Fruit fly (Drosophila melanogaster) whole organism, wandering third instar larva: ENCODE data around the gene Sf3b3.

ENCODE experiments used
- Abd-B ChIP-seq: fragments of >200 bp; optimal IDR thresholded peaks from 2 replicates; lab custom pipeline; 2017; ENCODE audit warnings: missing biosample characterization, missing genetic modification characterization
- CG32264 ChIP-seq: fragments of 200-800 bp; sonication (Bioruptor generic); optimal IDR thresholded peaks from 2 replicates; lab custom pipeline; 2016; ENCODE audit warnings: missing biosample characterization, missing genetic modification characterization
- CG9705 ChIP-seq: fragments of 200-800 bp; sonication (Bioruptor generic); optimal IDR thresholded peaks from 2 replicates; lab custom pipeline; 2018; ENCODE audit warnings: missing biosample characterization, mild to moderate bottlenecking, missing genetic modification characterization
- CrebA ChIP-seq: fragments of 200-800 bp; sonication (Bioruptor generic); optimal IDR thresholded peaks from 2 replicates; lab custom pipeline; 2016; ENCODE audit warnings: missing biosample characterization, mild to moderate bottlenecking, missing genetic modification characterization, borderline replicate concordance
- Dfd ChIP-seq: fragments of >200 bp; optimal IDR thresholded peaks from 2 replicates; lab custom pipeline; 2017; ENCODE audit warnings: missing biosample characterization, missing genetic modification characterization
- Dif ChIP-seq: fragments of 200-275, 200-300 bp; sonication (Bioruptor generic); optimal IDR thresholded peaks from 2 replicates; lab custom pipeline; 2018; ENCODE audit warnings: missing biosample characterization, missing genetic modification characterization; ENCODE audit not compliant: partially characterized antibody
- GATAd ChIP-seq: sonication (Bioruptor generic); optimal IDR thresholded peaks from 2 replicates; lab custom pipeline; 2016; ENCODE audit warnings: missing biosample characterization, missing genetic modification characterization
- HLH106 ChIP-seq: fragments of 200-800 bp; optimal IDR thresholded peaks from 3 replicates; lab custom pipeline; 2019; ENCODE audit warnings: missing biosample characterization, mild to moderate bottlenecking, missing genetic modification characterization, moderate library complexity
- Hnf4 ChIP-seq: fragments of 200-800 bp; sonication (Bioruptor generic); optimal IDR thresholded peaks from 2 replicates; lab custom pipeline; 2016; ENCODE audit warnings: missing biosample characterization, mild to moderate bottlenecking, missing genetic modification characterization
- Hr78 ChIP-seq: fragments of >200 bp; optimal IDR thresholded peaks from 2 replicates; lab custom pipeline; 2017; ENCODE audit warnings: missing biosample characterization, missing genetic modification characterization
- Hr83 ChIP-seq: fragments of 200-300 bp; sonication (Bioruptor generic); optimal IDR thresholded peaks from 2 replicates; lab custom pipeline; 2016; ENCODE audit warnings: missing biosample characterization, mild to moderate bottlenecking, missing genetic modification characterization, moderate library complexity; ENCODE audit not compliant: poor library complexity, severe bottlenecking
- Jra ChIP-seq: sonication (Bioruptor generic); optimal IDR thresholded peaks from 2 replicates; lab custom pipeline; 2016; ENCODE audit warnings: missing biosample characterization, missing genetic modification characterization
- Mio ChIP-seq: sonication (Bioruptor generic); optimal IDR thresholded peaks from 2 replicates; lab custom pipeline; 2016; ENCODE audit warnings: missing biosample characterization, missing genetic modification characterization
- Myc ChIP-seq: fragments of >200 bp; optimal IDR thresholded peaks from 2 replicates; lab custom pipeline; 2017
- N ChIP-seq: fragments of >200 bp; optimal IDR thresholded peaks from 2 replicates; lab custom pipeline; 2018; ENCODE audit warnings: missing biosample characterization, missing external identifiers, missing genetic modification characterization
- OdsH ChIP-seq: fragments of 200-800 bp; sonication (Bioruptor generic); optimal IDR thresholded peaks from 2 replicates; lab custom pipeline; 2016; ENCODE audit warnings: missing biosample characterization, mild to moderate bottlenecking, missing genetic modification characterization
- Rel ChIP-seq, 2 experiments: fragments of 200-800 bp; sonication (Bioruptor generic) in 1 of 2; optimal IDR thresholded peaks; 2 replicates in 1 of 2; 3 replicates in 1 of 2; lab custom pipeline; 2016 to 2019; ENCODE audit warnings: mild to moderate bottlenecking in 2 of 2, missing biosample characterization in 2 of 2, missing genetic modification characterization in 2 of 2, moderate library complexity in 1 of 2
- Sp1 ChIP-seq: fragments of 200-800 bp; sonication (Bioruptor generic); optimal IDR thresholded peaks from 3 replicates; lab custom pipeline; 2019; ENCODE audit warnings: missing biosample characterization, mild to moderate bottlenecking, missing genetic modification characterization, moderate library complexity
- Vsx2 ChIP-seq: fragments of 200-300, 225-300 bp; sonication (Bioruptor generic); optimal IDR thresholded peaks from 2 replicates; lab custom pipeline; 2018; ENCODE audit warnings: missing biosample characterization, missing genetic modification characterization; ENCODE audit not compliant: partially characterized antibody
- br ChIP-seq: fragments of 200-800 bp; sonication (Bioruptor generic); optimal IDR thresholded peaks from 2 replicates; lab custom pipeline; 2016; ENCODE audit warnings: missing biosample characterization, missing genetic modification characterization
- brk ChIP-seq: fragments of 200-800 bp; sonication (Bioruptor generic); optimal IDR thresholded peaks from 2 replicates; lab custom pipeline; 2016; ENCODE audit warnings: missing biosample characterization, mild to moderate bottlenecking, missing genetic modification characterization
- dl ChIP-seq, 2 experiments: fragments of 175-275, 200-275 bp in 1 of 2; fragments of 200-275 bp in 1 of 2; sonication (Bioruptor generic); optimal IDR thresholded peaks; lab custom pipeline; 2018; ENCODE audit warnings: mild to moderate bottlenecking in 2 of 2, missing biosample characterization in 2 of 2, missing genetic modification characterization in 2 of 2, moderate library complexity in 2 of 2; ENCODE audit not compliant: partially characterized antibody in 2 of 2, insufficient read depth in 1 of 2
- dmrt93B ChIP-seq: fragments of 200-800 bp; sonication (Bioruptor generic); optimal IDR thresholded peaks from 2 replicates; lab custom pipeline; 2018; ENCODE audit warnings: missing biosample characterization, mild to moderate bottlenecking, missing genetic modification characterization
- dsf ChIP-seq: sonication (Bioruptor generic); optimal IDR thresholded peaks from 2 replicates; lab custom pipeline; 2016; ENCODE audit warnings: missing biosample characterization, missing genetic modification characterization, borderline replicate concordance
- ey ChIP-seq: fragments of 200-800 bp; sonication (Bioruptor generic); optimal IDR thresholded peaks from 2 replicates; lab custom pipeline; 2016; ENCODE audit warnings: missing biosample characterization, missing genetic modification characterization
- foxo ChIP-seq, 2 experiments: fragments of 200-800 bp; sonication (Bioruptor generic); optimal IDR thresholded peaks; 2 replicates in 1 of 2; 3 replicates in 1 of 2; lab custom pipeline; 2016 to 2017; ENCODE audit warnings: missing biosample characterization in 2 of 2, missing genetic modification characterization in 2 of 2
- fru ChIP-seq: fragments of 200-800 bp; sonication (Bioruptor generic); optimal IDR thresholded peaks from 3 replicates; lab custom pipeline; 2016; ENCODE audit warnings: missing biosample characterization, mild to moderate bottlenecking, missing genetic modification characterization
- h ChIP-seq: fragments of 200-800 bp; sonication (Bioruptor generic); optimal IDR thresholded peaks from 3 replicates; lab custom pipeline; 2016; ENCODE audit warnings: missing biosample characterization, mild to moderate bottlenecking, missing genetic modification characterization
- jim ChIP-seq: fragments of 175-275, 200-325 bp; sonication (Bioruptor generic); optimal IDR thresholded peaks from 2 replicates; lab custom pipeline; 2016; ENCODE audit warnings: missing biosample characterization, mild to moderate bottlenecking, missing genetic modification characterization
- lola ChIP-seq: fragments of >200 bp; optimal IDR thresholded peaks from 2 replicates; lab custom pipeline; 2017; ENCODE audit warnings: missing biosample characterization, missing genetic modification characterization
- pan ChIP-seq: fragments of >200 bp; optimal IDR thresholded peaks from 2 replicates; lab custom pipeline; 2017
- psq ChIP-seq: fragments of 200-800 bp; sonication (Bioruptor generic); optimal IDR thresholded peaks from 3 replicates; lab custom pipeline; 2017; ENCODE audit warnings: missing biosample characterization, mild to moderate bottlenecking, missing genetic modification characterization, moderate library complexity
- rgr ChIP-seq: fragments of 200-800 bp; sonication (Bioruptor generic); optimal IDR thresholded peaks from 3 replicates; lab custom pipeline; 2016; ENCODE audit warnings: missing biosample characterization, mild to moderate bottlenecking, missing genetic modification characterization
- sage ChIP-seq: fragments of 200-800 bp; sonication (Bioruptor generic); optimal IDR thresholded peaks from 2 replicates; lab custom pipeline; 2016; ENCODE audit warnings: missing biosample characterization, mild to moderate bottlenecking, missing genetic modification characterization
- sv ChIP-seq: fragments of 200-800 bp; sonication (Bioruptor generic); optimal IDR thresholded peaks from 3 replicates; lab custom pipeline; 2016; ENCODE audit warnings: missing biosample characterization, missing genetic modification characterization
- tai ChIP-seq: sonication (Bioruptor generic); optimal IDR thresholded peaks from 2 replicates; lab custom pipeline; 2016; ENCODE audit warnings: missing biosample characterization, missing genetic modification characterization
- usp ChIP-seq: fragments of >200 bp; optimal IDR thresholded peaks from 2 replicates; lab custom pipeline; 2017; ENCODE audit warnings: missing biosample characterization, missing genetic modification characterization
- woc ChIP-seq: sonication (Bioruptor generic); optimal IDR thresholded peaks from 2 replicates; lab custom pipeline; 2016; ENCODE audit warnings: missing biosample characterization, mild to moderate bottlenecking, missing genetic modification characterization

The Sf3b3 gene

DNA sequence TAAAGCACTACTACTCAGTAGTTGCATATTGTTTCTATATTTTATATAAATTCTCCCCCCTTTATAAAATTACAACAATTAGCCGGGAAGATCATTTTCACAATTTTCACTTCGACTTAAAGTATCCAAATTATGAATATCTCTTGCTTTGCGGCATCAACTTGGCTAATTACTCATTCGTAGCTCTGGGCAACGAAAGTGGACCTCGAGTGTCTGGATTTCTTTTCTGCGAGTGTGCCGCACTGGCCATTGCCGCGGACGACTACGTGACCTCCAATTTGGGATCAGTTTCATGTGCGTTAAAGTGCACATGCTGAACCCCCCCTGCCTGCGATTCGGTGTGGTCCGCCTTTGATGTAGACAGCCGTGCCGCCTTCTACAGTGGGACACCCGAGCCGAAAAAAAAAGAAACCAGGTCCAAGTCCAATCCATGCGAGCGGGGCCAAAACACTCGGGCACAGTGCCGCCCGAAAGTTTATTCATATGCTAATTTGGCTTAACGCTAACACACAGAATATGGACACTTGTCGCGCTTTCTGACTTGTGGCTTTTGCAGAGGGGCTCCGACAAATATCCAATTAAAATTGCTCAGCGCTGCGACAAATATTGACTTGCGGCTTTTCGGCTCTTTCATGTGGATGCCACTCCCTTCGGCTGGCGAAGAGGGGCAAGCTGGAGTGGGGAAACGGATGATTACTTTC is 14.6 kb downstream of the Sf3b3 start:
- no peak for TF ChIP-seq Hr83 (GFP tag; lab: Kevin White, UChicago)
- TF ChIP-seq br (GFP tag; lab: Kevin White, UChicago) = no peak
- no peak for TF ChIP-seq woc
- TF ChIP-seq rgr (GFP tag; lab: Kevin White, UChicago) = no peak
- no peak for TF ChIP-seq Myc (lab: Kevin White, UChicago)
- TF ChIP-seq fru (GFP tag; lab: Kevin White, UChicago) = peak; percentile 45
- no peak for TF ChIP-seq Dif
- peak; percentile 63 for TF ChIP-seq Sp1 (GFP tag; lab: Kevin White, UChicago)
- no peak for TF ChIP-seq Hnf4 (GFP tag; lab: Kevin White, UChicago)
- TF ChIP-seq Dfd (GFP tag; lab: Kevin White, UChicago) = no peak
- no peak for TF ChIP-seq Abd-B
- TF ChIP-seq psq (GFP tag; lab: Kevin White, UChicago) = no peak
- no peak for TF ChIP-seq sage
- TF ChIP-seq sv (GFP tag; lab: Kevin White, UChicago) = no peak
- TF ChIP-seq CrebA (GFP tag; lab: Kevin White, UChicago) = no peak
- TF ChIP-seq ey (GFP tag; lab: Kevin White, UChicago) = peak; percentile 32
- TF ChIP-seq CG9705 (GFP tag; lab: Kevin White, UChicago) = peak; percentile 24
- no peak for TF ChIP-seq jim
- no peak for TF ChIP-seq Jra
- TF ChIP-seq usp = no peak
- peak; percentile 33 for TF ChIP-seq dmrt93B (GFP tag; lab: Kevin White, UChicago)
- no peak for TF ChIP-seq Rel (GFP tag; optimal IDR thresholded peaks at IDR 0.05; lab: Kevin White, UChicago)
- TF ChIP-seq Rel (tag; optimal IDR thresholded peaks at IDR 0.05; lab: Kevin White, UChicago) = no peak
- no peak for TF ChIP-seq Mio (GFP tag; lab: Kevin White, UChicago)
- TF ChIP-seq tai (GFP tag; lab: Kevin White, UChicago) = no peak
- TF ChIP-seq Hr78 (GFP tag; lab: Kevin White, UChicago) = no peak
- no peak for TF ChIP-seq lola (GFP tag; lab: Kevin White, UChicago)
- TF ChIP-seq brk (GFP tag; lab: Kevin White, UChicago) = no peak
- TF ChIP-seq h (GFP tag; lab: Kevin White, UChicago) = peak; percentile 56
- TF ChIP-seq HLH106 (tag; lab: Kevin White, UChicago) = peak; percentile 61
- no peak for TF ChIP-seq dl (GFP tag; optimal IDR thresholded peaks at IDR 0.05; lab: Kevin White, UChicago; ENCODE audit: insufficient read depth in 1 of 2, partially characterized antibody in 2 of 2)
- no peak for TF ChIP-seq CG32264 (GFP tag; lab: Kevin White, UChicago)
- peak in 1 of 2 experiments; percentile 62 for TF ChIP-seq foxo (GFP tag; optimal IDR thresholded peaks at IDR 0.05; lab: Kevin White, UChicago)
- TF ChIP-seq pan (lab: Kevin White, UChicago) = no peak
- TF ChIP-seq OdsH (GFP tag; lab: Kevin White, UChicago) = peak; percentile 28
- TF ChIP-seq N (GFP tag; lab: Kevin White, UChicago) = no peak
- TF ChIP-seq dsf = no peak

DNA sequence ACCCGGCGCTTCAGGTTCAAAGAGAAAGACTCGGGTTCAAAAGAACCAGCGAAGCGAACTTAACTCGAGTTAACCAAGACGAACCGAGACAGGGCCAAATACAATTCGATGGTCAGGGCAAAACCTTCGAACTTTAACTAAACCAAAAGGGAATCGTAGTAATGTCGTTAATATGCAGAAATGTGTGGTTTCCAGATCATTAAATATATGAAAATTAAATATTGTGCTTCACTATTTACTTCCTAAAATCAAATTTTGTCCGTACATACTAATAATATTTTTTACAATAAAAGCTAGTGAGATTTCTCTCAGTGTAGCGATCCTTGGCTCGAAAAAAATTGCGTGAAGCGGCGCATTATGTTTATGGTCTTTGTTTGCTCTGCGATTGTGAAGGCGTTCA is 15.5 kb downstream of the Sf3b3 start:
- peak; percentile 44 for TF ChIP-seq woc
- TF ChIP-seq brk (GFP tag; lab: Kevin White, UChicago) = peak; percentile 63
- no peak for TF ChIP-seq Hr78 (GFP tag; lab: Kevin White, UChicago)
- no peak for TF ChIP-seq lola (GFP tag; lab: Kevin White, UChicago)
- TF ChIP-seq Sp1 (GFP tag; lab: Kevin White, UChicago) = peak; percentile 43
- peak; percentile 61 for TF ChIP-seq ey (GFP tag; lab: Kevin White, UChicago)
- TF ChIP-seq Hr83 (GFP tag; lab: Kevin White, UChicago) = no peak
- no peak for TF ChIP-seq Jra
- no peak for TF ChIP-seq Rel (GFP tag; optimal IDR thresholded peaks at IDR 0.05; lab: Kevin White, UChicago)
- no peak for TF ChIP-seq Rel (tag; optimal IDR thresholded peaks at IDR 0.05; lab: Kevin White, UChicago)
- TF ChIP-seq psq (GFP tag; lab: Kevin White, UChicago) = peak; percentile 44
- TF ChIP-seq Mio (GFP tag; lab: Kevin White, UChicago) = no peak
- TF ChIP-seq HLH106 (tag; lab: Kevin White, UChicago) = peak; percentile 61
- TF ChIP-seq usp = no peak
- peak; percentile 63 for TF ChIP-seq br (GFP tag; lab: Kevin White, UChicago)
- TF ChIP-seq rgr (GFP tag; lab: Kevin White, UChicago) = peak; percentile 62
- no peak for TF ChIP-seq dl (GFP tag; optimal IDR thresholded peaks at IDR 0.05; lab: Kevin White, UChicago; ENCODE audit: insufficient read depth in 1 of 2, partially characterized antibody in 2 of 2)
- TF ChIP-seq sv (GFP tag; lab: Kevin White, UChicago) = no peak
- no peak for TF ChIP-seq N (GFP tag; lab: Kevin White, UChicago)
- TF ChIP-seq Abd-B = no peak
- TF ChIP-seq jim = no peak
- TF ChIP-seq CG9705 (GFP tag; lab: Kevin White, UChicago) = no peak
- no peak for TF ChIP-seq GATAd (GFP tag; lab: Kevin White, UChicago)
- no peak for TF ChIP-seq Dif
- TF ChIP-seq CG32264 (GFP tag; lab: Kevin White, UChicago) = no peak
- TF ChIP-seq foxo (GFP tag; optimal IDR thresholded peaks at IDR 0.05; lab: Kevin White, UChicago) = peak in 1 of 2 experiments; percentile 43
- no peak for TF ChIP-seq Vsx2 (GFP tag; lab: Kevin White, UChicago)
- peak; percentile 56 for TF ChIP-seq tai (GFP tag; lab: Kevin White, UChicago)
- peak; percentile 37 for TF ChIP-seq sage
- TF ChIP-seq dmrt93B (GFP tag; lab: Kevin White, UChicago) = no peak
- no peak for TF ChIP-seq dsf
- TF ChIP-seq Myc (lab: Kevin White, UChicago) = no peak
- TF ChIP-seq h (GFP tag; lab: Kevin White, UChicago) = peak; percentile 66
- no peak for TF ChIP-seq CrebA (GFP tag; lab: Kevin White, UChicago)
- peak; percentile 68 for TF ChIP-seq fru (GFP tag; lab: Kevin White, UChicago)
- TF ChIP-seq pan (lab: Kevin White, UChicago) = no peak
- TF ChIP-seq Hnf4 (GFP tag; lab: Kevin White, UChicago) = peak; percentile 55
- no peak for TF ChIP-seq Dfd (GFP tag; lab: Kevin White, UChicago)
- peak; percentile 63 for TF ChIP-seq OdsH (GFP tag; lab: Kevin White, UChicago)
